Worm (Caenorhabditis elegans): ENCODE measurements around the gene ins-31.
A peak's percentile ranks its signal among the peaks of the same experiment; 100 is the strongest.

The ins-31 gene

DNA sequence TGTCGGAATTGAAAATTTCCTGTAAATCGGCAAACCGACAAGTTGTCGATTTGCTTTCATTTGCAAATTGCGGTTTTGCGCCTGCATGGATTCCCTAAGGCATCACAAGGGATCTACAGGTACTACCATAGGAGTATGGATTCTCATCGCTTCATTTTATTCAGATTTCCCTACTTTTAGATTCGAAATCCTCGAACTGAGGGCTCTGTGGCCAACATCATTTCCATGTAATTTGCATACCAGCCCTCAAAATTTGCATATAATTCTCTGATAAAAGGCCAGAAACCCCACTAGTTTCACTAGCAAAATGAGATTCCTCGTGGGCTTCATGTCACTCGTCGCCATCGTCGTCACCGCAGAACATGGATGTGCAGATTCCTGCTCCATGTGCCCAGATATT is 14.5 kb upstream of the ins-31 start, which contains the start of gene Y25C1A.2:
Y25C1A.2 (plus strand) TSS at position 301 of the 400 bp plus-strand sequence.
- no peak for TF ChIP-seq sem-2 (GFP tag; optimal IDR thresholded peaks at IDR 0.05)
- no peak for TF ChIP-seq ceh-39 (tag; optimal IDR thresholded peaks at IDR 0.05)
- TF ChIP-seq blmp-1 (tag; optimal IDR thresholded peaks at IDR 0.05) = no peak
- no peak for TF ChIP-seq snpc-4 (tag; optimal IDR thresholded peaks at IDR 0.05)
- no peak for TF ChIP-seq nhr-237 (tag; optimal IDR thresholded peaks at IDR 0.05)
- TF ChIP-seq lin-32 (GFP tag; optimal IDR thresholded peaks at IDR 0.05) = no peak
- no peak for TF ChIP-seq sptf-1 (tag; optimal IDR thresholded peaks at IDR 0.05)

DNA sequence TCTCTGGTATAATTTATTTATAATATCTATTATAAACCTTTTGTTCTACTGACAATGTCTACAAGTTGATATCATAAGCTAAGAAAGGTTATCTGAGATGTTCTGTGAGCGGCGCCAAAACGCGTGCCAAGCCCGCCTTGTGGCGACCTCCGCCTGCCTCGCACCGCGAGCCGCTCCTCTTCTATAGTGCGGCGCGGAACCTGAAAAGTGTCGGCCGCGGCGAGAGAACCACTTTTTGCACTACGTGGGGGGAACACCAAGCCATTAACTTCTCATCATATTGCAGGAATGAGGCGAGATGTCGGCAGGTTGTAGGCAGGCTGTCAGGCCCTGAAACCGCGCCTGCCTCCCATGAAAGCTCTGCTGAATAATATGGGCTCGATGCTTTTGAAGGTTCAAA is 13.6 kb upstream of the ins-31 start:
- TF ChIP-seq ceh-39 (tag; optimal IDR thresholded peaks at IDR 0.05) = no peak
- TF ChIP-seq zip-8 (tag; optimal IDR thresholded peaks at IDR 0.05) = no peak
- TF ChIP-seq ztf-11 (tag; optimal IDR thresholded peaks at IDR 0.05) = no peak
- no peak for TF ChIP-seq nhr-12 (tag; optimal IDR thresholded peaks at IDR 0.05)
- TF ChIP-seq lin-13 (tag; optimal IDR thresholded peaks at IDR 0.05) = no peak
- TF ChIP-seq sptf-1 (tag; optimal IDR thresholded peaks at IDR 0.05) = no peak

DNA sequence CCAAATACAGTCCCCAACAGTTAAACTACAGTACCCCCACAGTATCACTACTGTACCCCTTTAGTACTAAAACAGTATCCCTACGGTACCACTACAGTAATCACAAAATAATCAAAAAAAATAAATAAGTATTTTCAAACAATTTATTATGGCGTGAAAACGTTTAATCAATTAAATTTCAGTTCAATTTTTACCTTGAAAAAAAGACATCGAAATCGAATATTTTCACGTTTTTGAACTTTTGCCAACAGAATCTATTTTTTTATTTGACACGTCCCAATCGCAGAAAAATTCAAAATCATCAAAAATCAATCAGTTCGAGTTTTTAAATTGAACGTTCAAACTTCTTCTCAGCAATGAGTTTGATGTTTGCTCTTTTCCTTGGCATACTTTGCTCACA is 12.9 kb upstream of the ins-31 start, which contains the start of gene clec-123:
clec-123 (plus strand) TSS at position 301 of the 400 bp plus-strand sequence.
- TF ChIP-seq drap-1 (GFP tag; optimal IDR thresholded peaks at IDR 0.05) (no peak), zip-8 (tag; optimal IDR thresholded peaks at IDR 0.05) (no peak), elt-1 (tag; optimal IDR thresholded peaks at IDR 0.05; ENCODE audit: borderline replicate concordance, insufficient read depth) (no peak)

DNA sequence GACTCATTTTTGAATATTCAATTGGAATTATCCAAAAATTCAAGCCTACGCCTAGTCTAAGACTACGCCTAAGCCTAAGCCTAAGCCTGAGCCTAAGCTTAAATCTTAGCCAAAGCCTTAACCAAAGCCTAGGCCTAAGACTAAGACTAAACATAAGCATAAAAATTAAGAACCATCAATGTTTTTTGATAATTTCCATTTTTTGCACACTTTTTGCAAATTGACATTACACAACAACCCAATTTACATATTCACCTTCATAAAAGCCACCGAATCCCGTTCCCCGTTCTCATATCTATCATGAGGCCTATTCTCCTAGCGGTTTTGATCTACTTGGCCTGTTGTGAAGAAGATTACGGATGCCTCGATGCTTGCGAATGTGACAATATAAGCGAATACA is 9.4 kb upstream of the ins-31 start, which contains the start of gene T10D4.7:
T10D4.7 (plus strand) TSS at position 301 of the 400 bp plus-strand sequence.
- TF ChIP-seq M03D4.4 (tag; optimal IDR thresholded peaks at IDR 0.05) (no peak), mls-2 (tag; optimal IDR thresholded peaks at IDR 0.05) (no peak), ceh-83 (GFP tag; optimal IDR thresholded peaks at IDR 0.05) (no peak)

DNA sequence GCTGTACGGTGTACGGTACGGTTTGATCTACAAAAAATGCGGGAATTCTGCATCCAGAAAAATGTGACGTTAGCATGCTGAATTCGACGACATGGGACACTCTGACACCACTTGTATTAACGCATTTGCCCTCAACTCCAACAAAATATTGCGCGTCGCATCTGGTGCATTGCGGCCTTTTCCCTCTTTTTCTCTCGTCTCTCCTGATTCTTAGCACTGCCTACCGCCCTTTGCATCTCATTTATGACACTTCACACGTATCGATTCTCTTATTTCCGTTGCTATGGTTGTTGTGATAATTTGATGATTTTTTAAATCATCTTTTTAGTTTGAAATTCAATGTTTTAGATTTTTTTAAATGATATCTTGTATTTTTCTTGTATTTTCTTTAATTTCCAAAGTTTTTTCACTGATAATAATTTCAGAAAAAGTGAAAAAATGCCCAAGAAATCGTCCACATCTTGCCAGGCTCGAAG is 7.9 kb upstream of the ins-31 start, which contains the start of gene T10D4.6:
T10D4.6 (plus strand) TSS at position 426 of the 476 bp plus-strand sequence.
- no peak for TF ChIP-seq lsy-2 (tag; optimal IDR thresholded peaks at IDR 0.05)
- TF ChIP-seq unc-62 (GFP tag; optimal IDR thresholded peaks at IDR 0.05) = peak; percentile 28
- TF ChIP-seq sem-2 (GFP tag; optimal IDR thresholded peaks at IDR 0.05) = no peak
- no peak for TF ChIP-seq nhr-12 (tag; optimal IDR thresholded peaks at IDR 0.05)
- no peak for TF ChIP-seq elt-1 (tag; optimal IDR thresholded peaks at IDR 0.05; ENCODE audit: borderline replicate concordance, insufficient read depth)
- no peak for TF ChIP-seq ztf-11 (tag; optimal IDR thresholded peaks at IDR 0.05)
- TF ChIP-seq nhr-237 (tag; optimal IDR thresholded peaks at IDR 0.05) = no peak
- TF ChIP-seq unc-39 (tag; optimal IDR thresholded peaks at IDR 0.05) = no peak
- TF ChIP-seq mep-1 (tag; optimal IDR thresholded peaks at IDR 0.05) = peak; percentile 53
- peak; percentile 33 for TF ChIP-seq pha-4 (tag; optimal IDR thresholded peaks at IDR 0.05)
- TF ChIP-seq unc-120 (tag; optimal IDR thresholded peaks at IDR 0.05; ENCODE audit: poor library complexity, severe bottlenecking) = no peak
- TF ChIP-seq hlh-1 (tag; optimal IDR thresholded peaks at IDR 0.05) = peak; percentile 18
- peak; percentile 17 for TF ChIP-seq lin-13 (tag; optimal IDR thresholded peaks at IDR 0.05)
- no peak for TF ChIP-seq drap-1 (GFP tag; optimal IDR thresholded peaks at IDR 0.05)
- TF ChIP-seq ceh-39 (tag; optimal IDR thresholded peaks at IDR 0.05) = peak; percentile 9
- TF ChIP-seq sptf-1 (tag; optimal IDR thresholded peaks at IDR 0.05) = peak; percentile 30

DNA sequence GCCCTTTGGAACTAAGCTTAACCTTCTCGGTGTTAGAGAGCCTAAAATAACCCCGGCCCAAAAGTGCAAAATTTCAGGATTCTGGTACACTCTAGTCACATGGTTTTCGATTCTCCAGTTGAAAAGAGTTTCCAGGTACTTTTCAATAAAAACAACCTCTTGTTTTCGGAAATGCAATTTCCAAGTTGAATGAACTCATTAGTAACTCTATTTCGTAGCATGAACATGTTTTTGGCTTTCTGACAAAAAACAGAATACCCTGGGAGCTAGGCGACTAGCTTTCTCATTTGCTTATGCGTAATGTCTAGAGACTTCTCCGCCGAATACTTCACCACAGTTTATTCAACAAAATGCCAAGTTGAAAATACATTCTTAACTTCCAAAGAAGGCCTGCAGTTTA is 3.6 kb upstream of the ins-31 start, which contains the start of gene srh-71:
srh-71 (plus strand) TSS at position 301 of the 400 bp plus-strand sequence.
- TF ChIP-seq nhr-2 (tag; optimal IDR thresholded peaks at IDR 0.05) = no peak
- TF ChIP-seq ces-1 (GFP tag; optimal IDR thresholded peaks at IDR 0.05) = no peak

DNA sequence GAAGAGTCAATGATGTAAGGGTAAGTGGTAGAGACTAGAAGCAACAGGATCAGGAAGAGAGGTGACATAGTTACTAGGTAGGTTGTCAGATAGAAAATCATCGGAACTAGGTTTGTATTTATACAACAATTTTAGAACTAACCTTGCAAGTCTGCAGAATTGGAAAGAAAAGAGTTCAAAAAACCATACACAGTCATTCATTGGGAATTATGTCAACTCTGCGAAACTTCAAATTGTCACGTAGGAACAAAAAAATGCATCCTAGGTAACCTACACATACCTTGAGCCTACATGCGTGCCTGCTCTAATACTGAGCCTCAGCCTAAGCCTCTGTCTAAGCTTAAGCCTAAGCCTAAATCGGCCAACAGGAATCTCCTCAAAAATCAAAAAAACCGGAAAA is 500 bp upstream of the ins-31 start, which contains the start of gene ins-19:
ins-19 (minus strand) TSS at position 101 of the 400 bp plus-strand sequence.
- TF ChIP-seq nhr-12 (tag; optimal IDR thresholded peaks at IDR 0.05) (no peak), ztf-11 (tag; optimal IDR thresholded peaks at IDR 0.05) (no peak), lin-32 (GFP tag; optimal IDR thresholded peaks at IDR 0.05) (no peak), hlh-1 (tag; optimal IDR thresholded peaks at IDR 0.05) (no peak), lin-13 (tag; optimal IDR thresholded peaks at IDR 0.05) (no peak), tbx-8 (GFP tag; optimal IDR thresholded peaks at IDR 0.05) (no peak), ceh-83 (GFP tag; optimal IDR thresholded peaks at IDR 0.05) (no peak), nhr-28 (tag; optimal IDR thresholded peaks at IDR 0.05) (no peak), mep-1 (tag; optimal IDR thresholded peaks at IDR 0.05) (no peak), ham-2 (GFP tag; optimal IDR thresholded peaks at IDR 0.05) (no peak), bed-3 (GFP tag; optimal IDR thresholded peaks at IDR 0.05) (no peak), elt-1 (tag; optimal IDR thresholded peaks at IDR 0.05; ENCODE audit: borderline replicate concordance, insufficient read depth) (no peak), zip-8 (tag; optimal IDR thresholded peaks at IDR 0.05) (no peak), ceh-39 (tag; optimal IDR thresholded peaks at IDR 0.05) (no peak), flh-1 (GFP tag; optimal IDR thresholded peaks at IDR 0.05) (no peak), M03D4.4 (tag; optimal IDR thresholded peaks at IDR 0.05) (no peak), ces-1 (GFP tag; optimal IDR thresholded peaks at IDR 0.05) (no peak)

Data from whole organism, mixed stage, embryonic.